Worm (Caenorhabditis elegans): Measurements from ENCODE around the gene slc-5A12.

Gene slc-5A12

DNA sequence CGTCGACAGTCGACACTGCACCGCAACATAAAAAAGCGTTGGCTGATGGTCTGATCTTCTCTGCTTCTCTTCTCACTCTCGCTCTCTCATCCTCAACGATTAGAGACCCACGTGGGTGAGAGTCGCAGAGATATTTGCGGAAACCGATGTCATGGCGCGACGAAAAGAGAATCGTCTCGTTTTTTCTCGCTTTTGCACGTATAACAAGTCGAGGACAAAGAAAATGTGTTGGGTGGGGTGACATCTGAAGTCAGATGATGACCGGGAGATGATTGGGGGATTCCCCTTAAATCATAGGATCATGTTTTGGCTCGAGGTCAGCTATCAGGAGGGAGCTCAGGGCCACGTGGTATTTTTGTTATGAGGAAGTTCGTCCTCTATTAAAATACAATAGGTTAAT is 19.2 kb downstream of the slc-5A12 start:
- TF ChIP-seq tlf-1 (GFP tag; optimal IDR thresholded peaks at IDR 0.05) (peak; percentile 71), lin-35 (GFP tag; optimal IDR thresholded peaks at IDR 0.05) (no peak), lin-26 (GFP tag; IDR thresholded peaks at IDR 0.05) (peak; percentile 82), hmg-1.2 (GFP tag; IDR thresholded peaks at IDR 0.05) (peak; percentile 59; the same call in 1 of the 2 replicates), ceh-27 (GFP tag; optimal IDR thresholded peaks at IDR 0.05) (peak; percentile 66), ceh-79 (tag; optimal IDR thresholded peaks at IDR 0.05) (no peak), nfyb-1 (GFP tag; IDR thresholded peaks at IDR 0.05) (peak; percentile 81; the same call in 1 of the 2 replicates), K11D2.4 (GFP tag; IDR thresholded peaks at IDR 0.05) (peak; percentile 93), B0261.1 (tag; optimal IDR thresholded peaks at IDR 0.05) (no peak), ekl-4 (GFP tag; IDR thresholded peaks at IDR 0.05) (peak; percentile 75; the same call in 1 of the 2 replicates), ztf-3 (GFP tag; optimal IDR thresholded peaks at IDR 0.05) (peak; percentile 70), mxl-1 (tag; optimal IDR thresholded peaks at IDR 0.05) (peak; percentile 82), tbp1 (GFP tag; optimal IDR thresholded peaks at IDR 0.05) (peak; percentile 64), somi-1 (GFP tag; optimal IDR thresholded peaks at IDR 0.05) (peak; percentile 97), dpl-1 (GFP tag; optimal IDR thresholded peaks at IDR 0.05) (no peak), Y67H2A.10 (GFP tag; conservative IDR thresholded peaks at IDR 0.05) (0 out of 2 replicates have a peak, but pooled peaks have one; percentile 10), atf-7 (tag; optimal IDR thresholded peaks at IDR 0.05) (peak; percentile 93), akir-1 (GFP tag; optimal IDR thresholded peaks at IDR 0.05) (peak; percentile 32), B0336.3 (GFP tag; IDR thresholded peaks at IDR 0.05) (peak; percentile 86; the same call in 1 of the 2 replicates), K12H6.12 (tag; optimal IDR thresholded peaks at IDR 0.05) (peak; percentile 82), let-607 (tag; optimal IDR thresholded peaks at IDR 0.05) (peak; percentile 7 to 31), mcd-1 (GFP tag; IDR thresholded peaks at IDR 0.05) (peak; percentile 70), madf-10 (tag; optimal IDR thresholded peaks at IDR 0.05) (peak; percentile 83), ztf-26 (tag; optimal IDR thresholded peaks at IDR 0.05) (peak; percentile 97), attf-5 (GFP tag; optimal IDR thresholded peaks at IDR 0.05) (peak; percentile 93), zfh-2 (GFP tag; conservative IDR thresholded peaks at IDR 0.05) (peak; percentile 92), ztf-22 (GFP tag; optimal IDR thresholded peaks at IDR 0.05) (peak; percentile 91), ceh-100 (GFP tag; IDR thresholded peaks at IDR 0.05) (no peak), die-1 (tag; optimal IDR thresholded peaks at IDR 0.05) (peak; percentile 82), aptf-3 (GFP tag; IDR thresholded peaks at IDR 0.05) (no peak), pbrm-1 (GFP tag; IDR thresholded peaks at IDR 0.05) (peak; percentile 44; the same call in 1 of the 2 replicates), snpc-1.3 (tag; optimal IDR thresholded peaks at IDR 0.05; ENCODE audit: insufficient read depth) (no peak), unc-130 (GFP tag; optimal IDR thresholded peaks at IDR 0.05) (no peak), ceh-40 (GFP tag; IDR thresholded peaks at IDR 0.05) (0 out of 2 replicates have a peak, but pooled peaks have one; percentile 26), athp-1 (tag; optimal IDR thresholded peaks at IDR 0.05) (peak; percentile 49), egl-44 (GFP tag; IDR thresholded peaks at IDR 0.05) (peak; percentile 90), F52B5.7 (tag; optimal IDR thresholded peaks at IDR 0.05) (peak; percentile 28), sea-2 (GFP tag; IDR thresholded peaks at IDR 0.05) (peak; percentile 36; the same call in 1 of the 2 replicates), F57A8.1 (GFP tag; optimal IDR thresholded peaks at IDR 0.05) (no peak), dox-1 (GFP tag; IDR thresholded peaks at IDR 0.05) (peak; percentile 71), let-526 (GFP tag; IDR thresholded peaks at IDR 0.05) (peak; percentile 74; the same call in 1 of the 2 replicates), ccch-3 (GFP tag; optimal IDR thresholded peaks at IDR 0.05) (no peak), F33H1.4 (GFP tag; IDR thresholded peaks at IDR 0.05) (no peak), F22D6.2 (tag; optimal IDR thresholded peaks at IDR 0.05) (peak; percentile 80), cebp-1 (GFP tag; IDR thresholded peaks at IDR 0.05) (peak; percentile 67), cebp-1 (tag; optimal IDR thresholded peaks at IDR 0.05) (peak; percentile 86), nhr-80 (tag; optimal IDR thresholded peaks at IDR 0.05) (peak; percentile 84), snpc-4 (GFP tag; optimal IDR thresholded peaks at IDR 0.05) (no peak), snpc-4 (tag; optimal IDR thresholded peaks at IDR 0.05) (peak in 1 of 4 experiments; percentile 44)
